Fruit fly (Drosophila melanogaster): ENCODE measurements around the gene Tasp1.
A peak's percentile ranks its signal among the peaks of the same experiment; 100 is the strongest.

Gene Tasp1

dm6 chr3L:16046387-16047066 is 40.8 kb downstream of the Tasp1 start (continued):
- TF ChIP-seq Ets21C (GFP tag; optimal IDR thresholded peaks at IDR 0.05) (no peak), Met (GFP tag; optimal IDR thresholded peaks at IDR 0.05) (peak; percentile 48), Gug (GFP tag; IDR thresholded peaks at IDR 0.05) (no peak), Hr39 (GFP tag; optimal IDR thresholded peaks at IDR 0.05) (no peak), net (GFP tag; optimal IDR thresholded peaks at IDR 0.05) (peak; percentile 24), CG11294 (GFP tag; IDR thresholded peaks at IDR 0.05) (no peak), fkh (GFP tag; optimal IDR thresholded peaks at IDR 0.05) (peak; percentile 93), Hr38 (GFP tag; optimal IDR thresholded peaks at IDR 0.05) (no peak), fd85E (GFP tag; optimal IDR thresholded peaks at IDR 0.05) (peak; percentile 35), CG16779 (tag; optimal IDR thresholded peaks at IDR 0.05) (no peak), CG11902 (GFP tag; optimal IDR thresholded peaks at IDR 0.05) (no peak), Eip93F (GFP tag; optimal IDR thresholded peaks at IDR 0.05) (peak; percentile 32), pdm3 (GFP tag; optimal IDR thresholded peaks at IDR 0.05) (no peak), CG3919 (GFP tag; optimal IDR thresholded peaks at IDR 0.05) (peak; percentile 34), esn (GFP tag; optimal IDR thresholded peaks at IDR 0.05) (no peak), Ets96B (tag; optimal IDR thresholded peaks at IDR 0.05) (no peak), CG11762 (GFP tag; optimal IDR thresholded peaks at IDR 0.05; ENCODE audit: insufficient read depth) (no peak), CG8632 (GFP tag; optimal IDR thresholded peaks at IDR 0.05) (no peak), CG6276 (GFP tag; optimal IDR thresholded peaks at IDR 0.05) (no peak), CG6854 (GFP tag; optimal IDR thresholded peaks at IDR 0.05) (peak; percentile 49), CG7368 (GFP tag; optimal IDR thresholded peaks at IDR 0.05) (no peak), vri (GFP tag; optimal IDR thresholded peaks at IDR 0.05) (peak; percentile 58)

dm6 chr3L:16045831-16046336 is 41.4 kb downstream of the Tasp1 start:
- TF ChIP-seq Sox102F (GFP tag; optimal IDR thresholded peaks at IDR 0.05) (peak; percentile 95), Ets96B (tag; optimal IDR thresholded peaks at IDR 0.05) (peak; percentile 92), dac (GFP tag; optimal IDR thresholded peaks at IDR 0.05) (peak; percentile 64), Smox (GFP tag; optimal IDR thresholded peaks at IDR 0.05) (peak; percentile 94), Blimp-1 (GFP tag; optimal IDR thresholded peaks at IDR 0.05) (peak; percentile 62), svp (GFP tag) (peak; percentile 96), CG1621 (tag; optimal IDR thresholded peaks at IDR 0.05) (peak; percentile 93), CG8319 (GFP tag; optimal IDR thresholded peaks at IDR 0.05) (peak; percentile 87), CG9139 (GFP tag; optimal IDR thresholded peaks at IDR 0.05) (peak; percentile 87), CG11902 (GFP tag; optimal IDR thresholded peaks at IDR 0.05) (peak; percentile 71), acj6 (GFP tag; optimal IDR thresholded peaks at IDR 0.05) (peak; percentile 95), Hr39 (GFP tag; optimal IDR thresholded peaks at IDR 0.05) (peak; percentile 92), cyc (GFP tag; optimal IDR thresholded peaks at IDR 0.05) (peak; percentile 92), Met (GFP tag; optimal IDR thresholded peaks at IDR 0.05) (peak; percentile 96), CG8119 (GFP tag; IDR thresholded peaks at IDR 0.05) (peak; percentile 98), fd59A (GFP tag; optimal IDR thresholded peaks at IDR 0.05) (peak; percentile 83), CG32006 (GFP tag; optimal IDR thresholded peaks at IDR 0.05) (peak; percentile 89), CG3032 (tag; optimal IDR thresholded peaks at IDR 0.05) (peak; percentile 93), CG31627 (GFP tag; optimal IDR thresholded peaks at IDR 0.05) (peak; percentile 93), Gug (GFP tag; IDR thresholded peaks at IDR 0.05) (peak; percentile 90), achi (GFP tag; optimal IDR thresholded peaks at IDR 0.05) (peak; percentile 94), salr (GFP tag; optimal IDR thresholded peaks at IDR 0.05) (peak; percentile 79 to 80), CG6792 (GFP tag; optimal IDR thresholded peaks at IDR 0.05) (peak; percentile 88), fd85E (GFP tag; optimal IDR thresholded peaks at IDR 0.05) (peak; percentile 88), CG10669 (GFP tag; optimal IDR thresholded peaks at IDR 0.05) (peak; percentile 90), Sox15 (GFP tag; optimal IDR thresholded peaks at IDR 0.05) (peak; percentile 73), lz (GFP tag; optimal IDR thresholded peaks at IDR 0.05) (peak; percentile 94), spab (GFP tag; optimal IDR thresholded peaks at IDR 0.05) (peak; percentile 87), esn (GFP tag; optimal IDR thresholded peaks at IDR 0.05) (peak; percentile 95), CG6854 (GFP tag; optimal IDR thresholded peaks at IDR 0.05) (peak; percentile 85), ss (GFP tag; optimal IDR thresholded peaks at IDR 0.05) (peak; percentile 83 to 85), CG11294 (GFP tag; IDR thresholded peaks at IDR 0.05) (peak; percentile 89), Hr4 (GFP tag; optimal IDR thresholded peaks at IDR 0.05) (peak; percentile 94), CG6808 (GFP tag; optimal IDR thresholded peaks at IDR 0.05) (peak; percentile 89), CG6276 (GFP tag; optimal IDR thresholded peaks at IDR 0.05) (peak; percentile 94), vri (GFP tag; optimal IDR thresholded peaks at IDR 0.05) (peak; percentile 97)
